Fruit fly (Drosophila melanogaster) whole organism, embryonic: ENCODE measurements around the gene CG31650.

ENCODE experiments used
- Adf1 ChIP-seq: fragments of 200-800 bp; sonication (Bioruptor generic); IDR thresholded peaks from 2 replicates; pipeline ENCODE4 v1.3.6; 2022; ENCODE audit warnings: missing biosample characterization, missing genetic modification characterization
- Asciz ChIP-seq: fragments of 200-800 bp; sonication (Bioruptor generic); optimal IDR thresholded peaks from 2 replicates; lab custom pipeline; 2017; ENCODE audit warnings: missing biosample characterization, mild to moderate bottlenecking, missing genetic modification characterization, missing genetic modification reagents
- CG10209 ChIP-seq: fragments of 200-800 bp; sonication (Bioruptor generic); optimal IDR thresholded peaks from 3 replicates; lab custom pipeline; 2017; ENCODE audit warnings: missing biosample characterization, mild to moderate bottlenecking, missing genetic modification characterization, missing genetic modification reagents
- CG1024 ChIP-seq: fragments of 200-800 bp; sonication (Bioruptor generic); IDR thresholded peaks from 2 replicates; pipeline ENCODE4 v1.3.6; 2022; ENCODE audit warnings: missing biosample characterization, missing genetic modification characterization
- CG10431 ChIP-seq: fragments of 200-800 bp; sonication (Bioruptor generic); optimal IDR thresholded peaks from 3 replicates; lab custom pipeline; 2018; ENCODE audit warnings: missing biosample characterization, mild to moderate bottlenecking, missing genetic modification characterization
- CG12219 ChIP-seq: fragments of 200-800 bp; sonication (Bioruptor generic); optimal IDR thresholded peaks from 3 replicates; lab custom pipeline; 2018; ENCODE audit warnings: missing biosample characterization, mild to moderate bottlenecking, missing genetic modification characterization
- CG15011 ChIP-seq: fragments of 200-800 bp; sonication (Bioruptor generic); optimal IDR thresholded peaks from 3 replicates; lab custom pipeline; 2018; ENCODE audit warnings: missing biosample characterization, mild to moderate bottlenecking, missing genetic modification characterization
- CG15269 ChIP-seq: fragments of 200-800 bp; sonication (Bioruptor generic); optimal IDR thresholded peaks from 2 replicates; lab custom pipeline; 2018; ENCODE audit warnings: missing biosample characterization, mild to moderate bottlenecking, missing genetic modification characterization, moderate library complexity
- CG1603 ChIP-seq: fragments of 200-800 bp; sonication (Bioruptor generic); optimal IDR thresholded peaks from 2 replicates; lab custom pipeline; 2019; ENCODE audit warnings: missing biosample characterization, mild to moderate bottlenecking, missing genetic modification characterization, moderate library complexity
- CG16815 ChIP-seq: fragments of 200-800 bp; sonication (Bioruptor generic); optimal IDR thresholded peaks from 3 replicates; lab custom pipeline; 2017; ENCODE audit warnings: missing biosample characterization, mild to moderate bottlenecking, missing genetic modification characterization
- CG17186 ChIP-seq: fragments of 200-800 bp; sonication (Bioruptor generic); optimal IDR thresholded peaks from 3 replicates; lab custom pipeline; 2017; ENCODE audit warnings: missing biosample characterization, missing genetic modification reagents, missing genetic modification characterization
- CG18599 ChIP-seq: fragments of 200-800 bp; sonication (Bioruptor generic); optimal IDR thresholded peaks from 3 replicates; lab custom pipeline; 2017; ENCODE audit warnings: missing biosample characterization, missing genetic modification characterization, mild to moderate bottlenecking, moderate library complexity, missing genetic modification reagents
- CG2678 ChIP-seq: fragments of 200-800 bp; sonication (Bioruptor generic); optimal IDR thresholded peaks from 3 replicates; lab custom pipeline; 2019; ENCODE audit warnings: missing biosample characterization, mild to moderate bottlenecking, missing genetic modification characterization, moderate library complexity
- CG30431 ChIP-seq: fragments of 200-800 bp; sonication (Bioruptor generic); optimal IDR thresholded peaks from 2 replicates; lab custom pipeline; 2017; ENCODE audit warnings: missing biosample characterization, missing genetic modification characterization
- CG3407 ChIP-seq: fragments of 200-800 bp; sonication (Bioruptor generic); optimal IDR thresholded peaks from 2 replicates; lab custom pipeline; 2018; ENCODE audit warnings: missing biosample characterization, mild to moderate bottlenecking, missing genetic modification characterization
- CG34422 ChIP-seq: fragments of 200-800 bp; sonication (Bioruptor generic); IDR thresholded peaks from 3 replicates; pipeline ENCODE4 v1.3.6; 2022; ENCODE audit warnings: missing biosample characterization, missing genetic modification characterization
- CG4282 ChIP-seq: fragments of 200-800 bp; sonication (Bioruptor generic); optimal IDR thresholded peaks from 2 replicates; lab custom pipeline; 2016; ENCODE audit warnings: missing biosample characterization, missing genetic modification characterization
- CG4707 ChIP-seq: fragments of 200-800 bp; sonication (Bioruptor generic); optimal IDR thresholded peaks from 2 replicates; lab custom pipeline; 2018; ENCODE audit warnings: missing biosample characterization, mild to moderate bottlenecking, missing genetic modification characterization, moderate library complexity
- CG4854 ChIP-seq: fragments of 200-800 bp; sonication (Bioruptor generic); optimal IDR thresholded peaks from 2 replicates; lab custom pipeline; 2016; ENCODE audit warnings: missing biosample characterization, missing genetic modification characterization, inconsistent platforms
- CG6813 ChIP-seq: fragments of 200-800 bp; sonication (Bioruptor generic); optimal IDR thresholded peaks from 2 replicates; lab custom pipeline; 2017; ENCODE audit warnings: missing biosample characterization, missing genetic modification characterization, mild to moderate bottlenecking, moderate library complexity, missing genetic modification reagents
- CG7963 ChIP-seq: fragments of 200-800 bp; sonication (Bioruptor generic); IDR thresholded peaks from 3 replicates; pipeline ENCODE4 v1.3.6; 2022; ENCODE audit warnings: missing biosample characterization, missing genetic modification characterization; ENCODE audit not compliant: partially characterized antibody
- CG9876 ChIP-seq: fragments of 200-800 bp; sonication (Bioruptor generic); optimal IDR thresholded peaks from 2 replicates; lab custom pipeline; 2016; ENCODE audit warnings: missing biosample characterization, missing genetic modification characterization
- CTCF ChIP-seq: fragments of 200-800 bp; sonication (Bioruptor generic); optimal IDR thresholded peaks from 2 replicates; lab custom pipeline; 2017; ENCODE audit warnings: missing biosample characterization, mild to moderate bottlenecking, missing genetic modification characterization, moderate library complexity
- Gsc ChIP-seq: fragments of 200-800 bp; sonication (Bioruptor generic); IDR thresholded peaks from 2 replicates; pipeline ENCODE4 v1.3.6; 2022; ENCODE audit warnings: missing biosample characterization, missing genetic modification characterization
- Hand ChIP-seq: fragments of 200-800 bp; sonication (Bioruptor generic); optimal IDR thresholded peaks from 2 replicates; lab custom pipeline; 2017; ENCODE audit warnings: mild to moderate bottlenecking, missing biosample characterization, missing genetic modification reagents, missing genetic modification characterization
- Hmr ChIP-seq: fragments of 200-800 bp; sonication (Bioruptor generic); optimal IDR thresholded peaks from 3 replicates; lab custom pipeline; 2017; ENCODE audit warnings: mild to moderate bottlenecking, missing biosample characterization, missing genetic modification reagents, missing genetic modification characterization
- Mrtf ChIP-seq: fragments of 200-800 bp; sonication (Bioruptor generic); IDR thresholded peaks from 3 replicates; pipeline ENCODE4 v1.3.6; 2022; ENCODE audit warnings: missing biosample characterization, missing genetic modification characterization
- Scr ChIP-seq: fragments of 200-800 bp; sonication (Bioruptor generic); IDR thresholded peaks from 2 replicates; pipeline ENCODE4 v1.3.6; 2022; ENCODE audit warnings: missing biosample characterization, missing genetic modification characterization; ENCODE audit not compliant: partially characterized antibody
- Side ChIP-seq: fragments of 200-800 bp; sonication (Bioruptor generic); optimal IDR thresholded peaks from 2 replicates; lab custom pipeline; 2016; ENCODE audit warnings: missing biosample characterization, missing genetic modification characterization
- Sin3A ChIP-seq: fragments of >200 bp; optimal IDR thresholded peaks from 2 replicates; lab custom pipeline; 2018
- ci ChIP-seq: fragments of 200-800 bp; sonication (Bioruptor generic); IDR thresholded peaks from 3 replicates; pipeline ENCODE4 v1.3.6; 2022; ENCODE audit warnings: missing biosample characterization, missing genetic modification characterization
- da ChIP-seq: fragments of 200-800 bp; sonication (Bioruptor generic); optimal IDR thresholded peaks from 2 replicates; lab custom pipeline; 2016; ENCODE audit warnings: missing biosample characterization, missing genetic modification characterization
- dan ChIP-seq: fragments of 200-800 bp; sonication (Bioruptor generic); IDR thresholded peaks from 2 replicates; pipeline ENCODE4 v1.3.6; 2022; ENCODE audit warnings: missing biosample characterization, missing genetic modification characterization
- danr ChIP-seq: fragments of 200-800 bp; sonication (Bioruptor generic); IDR thresholded peaks from 2 replicates; pipeline ENCODE4 v1.3.6; 2022; ENCODE audit warnings: missing biosample characterization, missing genetic modification characterization
- dm ChIP-seq: fragments of 200-800 bp; sonication (Bioruptor generic); optimal IDR thresholded peaks from 3 replicates; lab custom pipeline; 2016; ENCODE audit warnings: missing biosample characterization, missing genetic modification characterization
- dysf ChIP-seq: fragments of 200-800 bp; sonication (Bioruptor generic); IDR thresholded peaks from 3 replicates; pipeline ENCODE4 v1.3.6; 2022; ENCODE audit warnings: missing biosample characterization, missing genetic modification characterization
- grau ChIP-seq: fragments of 200-800 bp; optimal IDR thresholded peaks from 3 replicates; lab custom pipeline; 2019; ENCODE audit warnings: missing biosample characterization, mild to moderate bottlenecking, missing genetic modification characterization, moderate library complexity
- gt ChIP-seq: fragments of 200-800 bp; sonication (Bioruptor generic); IDR thresholded peaks from 2 replicates; pipeline ENCODE4 v1.3.6; 2022; ENCODE audit warnings: missing biosample characterization, missing genetic modification characterization
- hb ChIP-seq: fragments of 200-800 bp; sonication (Bioruptor generic); IDR thresholded peaks from 3 replicates; pipeline ENCODE4 v1.3.6; 2022; ENCODE audit warnings: missing biosample characterization, missing genetic modification characterization; ENCODE audit not compliant: partially characterized antibody
- lilli ChIP-seq: fragments of 200-800 bp; sonication (Bioruptor generic); optimal IDR thresholded peaks from 3 replicates; lab custom pipeline; 2016; ENCODE audit warnings: missing biosample characterization, missing genetic modification characterization
- lmd ChIP-seq: fragments of 200-800 bp; sonication (Bioruptor generic); IDR thresholded peaks from 2 replicates; pipeline ENCODE4 v1.3.6; 2022; ENCODE audit warnings: missing biosample characterization, missing genetic modification characterization
- nom ChIP-seq: fragments of 200-800 bp; sonication (Bioruptor generic); optimal IDR thresholded peaks from 2 replicates; lab custom pipeline; 2017; ENCODE audit warnings: missing biosample characterization, missing genetic modification characterization, mild to moderate bottlenecking, moderate library complexity, missing genetic modification reagents
- org-1 ChIP-seq: fragments of 200-800 bp; sonication (Bioruptor generic); optimal IDR thresholded peaks from 2 replicates; lab custom pipeline; 2017; ENCODE audit warnings: missing biosample characterization, missing genetic modification characterization
- pum ChIP-seq: fragments of 200-800 bp; sonication (Bioruptor generic); optimal IDR thresholded peaks from 2 replicates; lab custom pipeline; 2016; ENCODE audit warnings: missing biosample characterization, missing genetic modification characterization
- salm ChIP-seq: fragments of 200-800 bp; sonication (Bioruptor generic); optimal IDR thresholded peaks from 2 replicates; lab custom pipeline; 2018; ENCODE audit warnings: missing biosample characterization, mild to moderate bottlenecking, missing genetic modification characterization
- sens-2 ChIP-seq: fragments of 200-800 bp; sonication (Bioruptor generic); IDR thresholded peaks from 2 replicates; pipeline ENCODE4 v1.3.6; 2022; ENCODE audit warnings: missing biosample characterization, missing genetic modification characterization
- trh ChIP-seq: fragments of 200-800 bp; sonication (Bioruptor generic); optimal IDR thresholded peaks from 2 replicates; lab custom pipeline; 2016; ENCODE audit warnings: missing biosample characterization, missing genetic modification characterization
- ttk ChIP-seq: fragments of 200-800 bp; sonication (Bioruptor generic); IDR thresholded peaks from 2 replicates; pipeline ENCODE4 v2.1.2; 2022; ENCODE audit warnings: missing biosample characterization, missing genetic modification characterization
- wek ChIP-seq: fragments of 200-800 bp; sonication (Bioruptor generic); optimal IDR thresholded peaks from 3 replicates; lab custom pipeline; 2018; ENCODE audit warnings: missing biosample characterization, mild to moderate bottlenecking, missing genetic modification characterization, moderate library complexity
- yki ChIP-seq: fragments of >200 bp; optimal IDR thresholded peaks from 3 replicates; lab custom pipeline; 2018
- zen2 ChIP-seq: fragments of 200-800 bp; sonication (Bioruptor generic); IDR thresholded peaks from 3 replicates; pipeline ENCODE4 v1.3.6; 2022; ENCODE audit warnings: missing biosample characterization, missing genetic modification characterization; ENCODE audit not compliant: partially characterized antibody

Gene CG31650

DNA sequence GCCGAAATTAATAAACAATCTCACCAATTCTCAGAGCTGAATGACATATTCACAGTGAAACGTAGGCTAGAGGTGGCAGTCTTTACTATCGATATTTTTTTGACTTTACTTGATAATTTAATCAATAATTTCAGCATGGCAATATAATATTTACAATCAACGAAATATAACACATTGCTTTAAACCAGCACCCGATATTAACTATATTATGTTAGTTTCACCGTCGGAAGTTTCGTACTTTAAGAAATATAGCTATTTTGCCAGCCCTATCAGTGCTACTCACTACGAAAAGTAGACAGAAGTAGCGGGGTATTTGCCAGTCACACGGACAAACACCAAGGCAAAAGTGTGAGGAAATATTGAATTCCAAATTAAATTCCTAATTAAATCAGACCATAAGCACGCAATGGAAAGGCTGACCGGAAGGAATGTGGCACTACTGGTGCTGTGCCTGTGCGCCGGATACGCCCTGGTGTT lies 33.7 kb downstream of the CG31650 start, which contains the start of the genes CG31917, Tfb5 and SelT (continued):
- TF ChIP-seq CG18599 (GFP tag; lab: Kevin White, UChicago) (peak; percentile 43), lilli (GFP tag; lab: Kevin White, UChicago) (peak; percentile 82), da (GFP tag; lab: Kevin White, UChicago) (no peak), CG15269 (no peak), dan (GFP tag; lab: Robert Waterston, UW) (no peak), yki (lab: Kevin White, UChicago) (peak; percentile 52), Mrtf (GFP tag; lab: Robert Waterston, UW) (no peak), CG12219 (GFP tag; lab: Kevin White, UChicago) (peak; percentile 11), danr (peak; percentile 34; the same call in 1 of the 2 replicates), nom (GFP tag; lab: Kevin White, UChicago) (no peak), CG6813 (GFP tag; lab: Kevin White, UChicago) (no peak), CG15011 (no peak), Scr (peak; percentile 86), Gsc (GFP tag; lab: Robert Waterston, UW) (no peak), salm (tag; lab: Kevin White, UChicago) (peak; percentile 10), CG4282 (GFP tag; lab: Kevin White, UChicago) (no peak), CG30431 (GFP tag; lab: Kevin White, UChicago) (no peak), CG4854 (GFP tag; lab: Kevin White, UChicago) (peak; percentile 39), hb (GFP tag; lab: Robert Waterston, UW) (peak; percentile 58; the same call in 1 of the 3 replicates), Hand (GFP tag; lab: Kevin White, UChicago) (no peak), dysf (GFP tag; lab: Robert Waterston, UW) (peak; percentile 57; the same call in 1 of the 3 replicates), CG4707 (GFP tag; lab: Kevin White, UChicago) (no peak), sens-2 (GFP tag; lab: Robert Waterston, UW) (no peak), pum (GFP tag; lab: Kevin White, UChicago) (peak; percentile 15), CG10431 (GFP tag; lab: Kevin White, UChicago) (no peak), CG7963 (GFP tag; lab: Robert Waterston, UW) (no peak), CG3407 (no peak), lmd (GFP tag; lab: Robert Waterston, UW) (0 out of 2 replicates have a peak, but pooled peaks have one; percentile 16), dm (peak; percentile 62), CG1024 (peak; percentile 34; the same call in 1 of the 2 replicates), CTCF (GFP tag; lab: Kevin White, UChicago) (no peak), CG34422 (peak; percentile 39; the same call in 2 of the 3 replicates), CG9876 (peak; percentile 21), wek (GFP tag; lab: Kevin White, UChicago) (no peak), CG17186 (no peak), ci (no peak), Asciz (no peak), ttk (GFP tag; lab: Robert Waterston, UW) (no peak), grau (tag; lab: Kevin White, UChicago) (peak; percentile 69), Side (GFP tag; lab: Kevin White, UChicago) (no peak), CG2678 (tag; lab: Kevin White, UChicago) (no peak), Sin3A (lab: Kevin White, UChicago) (peak; percentile 66), Hmr (peak; percentile 73), org-1 (GFP tag; lab: Kevin White, UChicago) (no peak), CG16815 (GFP tag; lab: Kevin White, UChicago) (no peak), CG10209 (GFP tag; lab: Kevin White, UChicago) (peak; percentile 41), trh (GFP tag; lab: Kevin White, UChicago) (no peak), CG1603 (tag; lab: Kevin White, UChicago) (peak; percentile 75), zen2 (GFP tag; lab: Robert Waterston, UW) (peak; percentile 28; the same call in 2 of the 3 replicates), Adf1 (0 out of 2 replicates have a peak, but pooled peaks have one; percentile 31), gt (GFP tag; lab: Robert Waterston, UW) (no peak)
